Worm (Caenorhabditis elegans) whole organism, L1 larva: ENCODE measurements around the gene F53A2.9.

ENCODE experiments used
- F16B12.6 ChIP-seq: fragments of 150-350 bp; optimal IDR thresholded peaks from 2 replicates; lab custom pipeline; 2014; ENCODE audit warnings: missing biosample characterization, missing genetic modification characterization
- ceh-88 ChIP-seq: fragments of 200-800 bp; sonication (Bioruptor generic); IDR thresholded peaks from 2 replicates; pipeline ENCODE4 v1.3.6; 2022; ENCODE audit warnings: missing genetic modification characterization, missing compliant biosample characterization
- fkh-10 ChIP-seq: sonication (generic microtip); optimal IDR thresholded peaks from 2 replicates; lab custom pipeline; 2017; ENCODE audit warnings: missing biosample characterization, missing genetic modification reagents, missing genetic modification characterization
- fos-1 ChIP-seq: fragments of 150-350 bp; optimal IDR thresholded peaks from 2 replicates; lab custom pipeline; 2014; ENCODE audit warnings: missing biosample characterization, missing genetic modification characterization
- lin-13 ChIP-seq: fragments of 150-350 bp; optimal IDR thresholded peaks from 2 replicates; lab custom pipeline; 2014; ENCODE audit warnings: missing biosample characterization, missing genetic modification reagents, missing genetic modification characterization
- lin-35 ChIP-seq, 2 experiments: fragments of 150-350 bp; optimal IDR thresholded peaks; 2 replicates each; lab custom pipeline; 2014; ENCODE audit warnings: missing biosample characterization in 2 of 2, missing genetic modification characterization in 2 of 2, missing genetic modification reagents in 2 of 2
- mdl-1 ChIP-seq, 2 experiments: fragments of 150-350 bp; optimal IDR thresholded peaks; 2 replicates each; lab custom pipeline; 2014 to 2017; ENCODE audit warnings: missing biosample characterization in 2 of 2, missing genetic modification characterization in 2 of 2, inconsistent platforms in 1 of 2
- nhr-237 ChIP-seq: fragments of 150-350 bp; optimal IDR thresholded peaks from 2 replicates; lab custom pipeline; 2014; ENCODE audit warnings: missing biosample characterization, missing genetic modification characterization
- snpc-4 ChIP-seq: fragments of 150-350 bp; optimal IDR thresholded peaks from 2 replicates; lab custom pipeline; 2014; ENCODE audit warnings: missing biosample characterization, missing genetic modification characterization
- vab-15 ChIP-seq: sonication (generic microtip); optimal IDR thresholded peaks from 2 replicates; lab custom pipeline; 2017; ENCODE audit warnings: missing genotype, mild to moderate bottlenecking, missing genetic modification characterization, missing compliant biosample characterization
- zag-1 ChIP-seq: fragments of 150-350 bp; optimal IDR thresholded peaks from 2 replicates; lab custom pipeline; 2014; ENCODE audit warnings: missing biosample characterization, missing genetic modification characterization

DNA sequence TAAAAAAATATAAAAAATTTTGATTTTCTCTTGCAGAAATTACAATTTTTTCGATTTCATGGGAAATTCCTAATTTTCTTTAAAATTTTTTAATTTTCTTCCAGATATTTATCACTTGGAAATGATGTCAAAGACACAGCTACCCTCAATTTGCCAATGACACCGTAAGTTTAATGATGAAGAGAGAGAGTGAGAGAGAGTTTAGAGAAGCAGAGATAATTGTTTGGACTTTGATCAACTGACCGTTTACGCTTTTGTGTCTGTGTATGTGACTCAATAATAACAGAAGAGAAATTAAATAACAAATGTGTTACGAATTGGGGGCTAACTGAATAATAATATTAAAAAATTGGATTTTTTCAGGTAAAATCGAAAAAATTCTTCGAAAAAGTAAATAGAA lies 48.6 kb downstream of the F53A2.9 start:
- no peak for TF ChIP-seq ceh-88 (GFP tag; lab: Robert Waterston, UW)
- no peak for TF ChIP-seq F16B12.6 (tag; lab: Kevin White, UChicago)
- no peak for TF ChIP-seq fkh-10
- TF ChIP-seq lin-35 (GFP tag; optimal IDR thresholded peaks at IDR 0.05; lab: Kevin White, UChicago), result peak; percentile 33 to 54
- peak; percentile 1 for TF ChIP-seq snpc-4 (tag; lab: Kevin White, UChicago)
- no peak for TF ChIP-seq nhr-237 (tag; lab: Kevin White, UChicago)
- TF ChIP-seq zag-1 (tag; lab: Kevin White, UChicago), result no peak
- no peak for TF ChIP-seq fos-1 (tag; lab: Kevin White, UChicago)
- TF ChIP-seq lin-13 (GFP tag; lab: Kevin White, UChicago), result no peak
- no peak for TF ChIP-seq mdl-1 (tag; optimal IDR thresholded peaks at IDR 0.05; lab: Kevin White, UChicago)
- TF ChIP-seq vab-15 (tag; lab: Kevin White, UChicago), result no peak
